In genomic region chrX:9640690-9641149, dm6 we compare ENCODE assay signal across 5 fruit fly cellular contexts.
TF ChIP-seq lines count a peak whose summit lies in the region.

No protein-coding gene starts in this region.

- TF ChIP-seq CTCF in whole organism, embryonic (GFP tag; optimal IDR thresholded peaks at IDR 0.05; lab: Kevin White, UChicago): peak; percentile 68

TF ChIP-seq in whole organism, adult, 20 proteins besides CTCF, POLR2A, EP300 and RAD21 (continues in another document):
- TF ChIP-seq Hr96 (GFP tag; optimal IDR thresholded peaks at IDR 0.05; lab: Kevin White, UChicago): peak; percentile 98
- peak; percentile 99 for TF ChIP-seq bab1 (GFP tag; optimal IDR thresholded peaks at IDR 0.05; lab: Kevin White, UChicago)
- peak; percentile 93 for TF ChIP-seq Mnt (GFP tag; optimal IDR thresholded peaks at IDR 0.05; lab: Kevin White, UChicago)
- TF ChIP-seq cnc (optimal IDR thresholded peaks at IDR 0.05; lab: Kevin White, UChicago): no peak
- peak; percentile 86 for TF ChIP-seq Clk (GFP tag; optimal IDR thresholded peaks at IDR 0.05; lab: Kevin White, UChicago)
- peak; percentile 99 for TF ChIP-seq CG11617 (GFP tag; optimal IDR thresholded peaks at IDR 0.05; lab: Kevin White, UChicago)
- TF ChIP-seq pad (GFP tag; optimal IDR thresholded peaks at IDR 0.05; lab: Kevin White, UChicago): peak; percentile 89
- peak; percentile 96 for TF ChIP-seq CG7045 (GFP tag; optimal IDR thresholded peaks at IDR 0.05; lab: Kevin White, UChicago)
- TF ChIP-seq CG14711 (tag; optimal IDR thresholded peaks at IDR 0.05; lab: Kevin White, UChicago): peak; percentile 97
- TF ChIP-seq CG5204 (GFP tag; optimal IDR thresholded peaks at IDR 0.05; lab: Kevin White, UChicago): peak; percentile 96
- peak; percentile 97 for TF ChIP-seq CG12768 (GFP tag; optimal IDR thresholded peaks at IDR 0.05; lab: Kevin White, UChicago)
- TF ChIP-seq CG1620 (GFP tag; optimal IDR thresholded peaks at IDR 0.05; lab: Kevin White, UChicago): peak; percentile 95
- TF ChIP-seq toe (GFP tag; optimal IDR thresholded peaks at IDR 0.05; lab: Kevin White, UChicago): peak; percentile 92
- peak; percentile 88 for TF ChIP-seq ovo (GFP tag; optimal IDR thresholded peaks at IDR 0.05; lab: Kevin White, UChicago)
- peak; percentile 99 for TF ChIP-seq CG7101 (tag; optimal IDR thresholded peaks at IDR 0.05; lab: Kevin White, UChicago)
- TF ChIP-seq CG33017 (tag; optimal IDR thresholded peaks at IDR 0.05; lab: Kevin White, UChicago): peak; percentile 99
- peak; percentile 92 for TF ChIP-seq tj (GFP tag; optimal IDR thresholded peaks at IDR 0.05; lab: Kevin White, UChicago)
- peak; percentile 85 for TF ChIP-seq cic (GFP tag; optimal IDR thresholded peaks at IDR 0.05; lab: Kevin White, UChicago)

TF ChIP-seq in whole organism, embryonic, 481 proteins besides CTCF, POLR2A, EP300 and RAD21 (continues in another document):
- TF ChIP-seq dan (GFP tag; IDR thresholded peaks at IDR 0.05; lab: Robert Waterston, UW) (no peak), CG12299 (tag; optimal IDR thresholded peaks at IDR 0.05; lab: Kevin White, UChicago) (peak; percentile 99), CG2129 (GFP tag; IDR thresholded peaks at IDR 0.05; lab: Robert Waterston, UW; ENCODE audit: partially characterized antibody) (no peak), Ets65A (GFP tag; lab: Kevin White, UChicago) (peak; percentile 98), Asciz (GFP tag; optimal IDR thresholded peaks at IDR 0.05; lab: Kevin White, UChicago) (peak; percentile 98), Hr51 (GFP tag; optimal IDR thresholded peaks at IDR 0.05; lab: Kevin White, UChicago) (peak; percentile 91 to 99), tup (GFP tag; optimal IDR thresholded peaks at IDR 0.05; lab: Kevin White, UChicago) (peak; percentile 91), CG8388 (GFP tag; optimal IDR thresholded peaks at IDR 0.05; lab: Kevin White, UChicago) (peak; percentile 94), gfzf (GFP tag; optimal IDR thresholded peaks at IDR 0.05; lab: Kevin White, UChicago) (peak; percentile 14), da (GFP tag; optimal IDR thresholded peaks at IDR 0.05; lab: Kevin White, UChicago) (peak; percentile 81), ci (GFP tag; IDR thresholded peaks at IDR 0.05; lab: Robert Waterston, UW) (peak; percentile 98), ara (GFP tag; IDR thresholded peaks at IDR 0.05; lab: Robert Waterston, UW) (peak; percentile 89), CG17829 (tag; optimal IDR thresholded peaks at IDR 0.05; lab: Kevin White, UChicago) (peak; percentile 97), Side (GFP tag; optimal IDR thresholded peaks at IDR 0.05; lab: Kevin White, UChicago) (peak; percentile 97), corto (GFP tag; optimal IDR thresholded peaks at IDR 0.05; lab: Kevin White, UChicago) (peak; percentile 67), CG4820 (GFP tag; optimal IDR thresholded peaks at IDR 0.05; lab: Kevin White, UChicago) (peak; percentile 99), B-H2 (GFP tag; optimal IDR thresholded peaks at IDR 0.05; lab: Kevin White, UChicago) (peak; percentile 99), CG6689 (GFP tag; IDR thresholded peaks at IDR 0.05; lab: Robert Waterston, UW) (peak; percentile 95), CG2120 (GFP tag; optimal IDR thresholded peaks at IDR 0.05; lab: Kevin White, UChicago) (peak; percentile 98)

TF ChIP-seq in whole organism, prepupa, 60 proteins besides CTCF, POLR2A, EP300 and RAD21 (continues in another document):
- peak; percentile 96 for TF ChIP-seq CG8119 (GFP tag; IDR thresholded peaks at IDR 0.05; lab: Robert Waterston, UW)
- peak; percentile 94 for TF ChIP-seq pdm3 (GFP tag; optimal IDR thresholded peaks at IDR 0.05; lab: Kevin White, UChicago)
- TF ChIP-seq CG1621 (tag; optimal IDR thresholded peaks at IDR 0.05; lab: Kevin White, UChicago): peak; percentile 84
- peak; percentile 94 for TF ChIP-seq Lpt (GFP tag; optimal IDR thresholded peaks at IDR 0.05; lab: Kevin White, UChicago)
- peak; percentile 90 for TF ChIP-seq OdsH (GFP tag; optimal IDR thresholded peaks at IDR 0.05; lab: Kevin White, UChicago)
- TF ChIP-seq Blimp-1 (GFP tag; optimal IDR thresholded peaks at IDR 0.05; lab: Kevin White, UChicago): peak; percentile 89
- peak; percentile 98 for TF ChIP-seq CG15336 (GFP tag; IDR thresholded peaks at IDR 0.05; lab: Robert Waterston, UW)
- TF ChIP-seq Eip78C (GFP tag; lab: Kevin White, UChicago): peak; percentile 98
- peak; percentile 88 for TF ChIP-seq acj6 (GFP tag; optimal IDR thresholded peaks at IDR 0.05; lab: Kevin White, UChicago)
- TF ChIP-seq esn (GFP tag; optimal IDR thresholded peaks at IDR 0.05; lab: Kevin White, UChicago): peak; percentile 93
- peak; percentile 74 to 87 for TF ChIP-seq ss (GFP tag; optimal IDR thresholded peaks at IDR 0.05; lab: Kevin White, UChicago)
- peak; percentile 89 for TF ChIP-seq CG31627 (GFP tag; optimal IDR thresholded peaks at IDR 0.05; lab: Kevin White, UChicago)
- peak; percentile 90 for TF ChIP-seq CG4318 (GFP tag; optimal IDR thresholded peaks at IDR 0.05; lab: Kevin White, UChicago)
- TF ChIP-seq CG6792 (GFP tag; optimal IDR thresholded peaks at IDR 0.05; lab: Kevin White, UChicago): peak; percentile 91
- peak; percentile 90 for TF ChIP-seq Gug (GFP tag; IDR thresholded peaks at IDR 0.05; lab: Robert Waterston, UW)
- peak; percentile 90 for TF ChIP-seq vri (GFP tag; optimal IDR thresholded peaks at IDR 0.05; lab: Kevin White, UChicago)
- TF ChIP-seq CG3919 (GFP tag; optimal IDR thresholded peaks at IDR 0.05; lab: Kevin White, UChicago): peak; percentile 93
- peak; percentile 88 for TF ChIP-seq CG11762 (GFP tag; optimal IDR thresholded peaks at IDR 0.05; lab: Kevin White, UChicago; ENCODE audit: insufficient read depth)
- TF ChIP-seq CG11294 (GFP tag; IDR thresholded peaks at IDR 0.05; lab: Robert Waterston, UW): peak; percentile 92

TF ChIP-seq in whole organism, pupa, 21 proteins besides CTCF, POLR2A, EP300 and RAD21:
- peak; percentile 89 for TF ChIP-seq CG15710 (tag; optimal IDR thresholded peaks at IDR 0.05; lab: Kevin White, UChicago)
- peak; percentile 75 for TF ChIP-seq rn (GFP tag; IDR thresholded peaks at IDR 0.05; lab: Robert Waterston, UW)
- peak; percentile 92 for TF ChIP-seq fd96Ca (GFP tag; IDR thresholded peaks at IDR 0.05; lab: Robert Waterston, UW)
- peak; percentile 86 for TF ChIP-seq CG34367 (tag; optimal IDR thresholded peaks at IDR 0.05; lab: Kevin White, UChicago)
- peak; percentile 91 for TF ChIP-seq Pif1B (GFP tag; optimal IDR thresholded peaks at IDR 0.05; lab: Kevin White, UChicago)
- TF ChIP-seq CG4496 (GFP tag; IDR thresholded peaks at IDR 0.05; lab: Robert Waterston, UW): peak; percentile 97
- TF ChIP-seq CG14655 (GFP tag; optimal IDR thresholded peaks at IDR 0.05; lab: Kevin White, UChicago): peak; percentile 86
- TF ChIP-seq EcR (GFP tag; optimal IDR thresholded peaks at IDR 0.05; lab: Kevin White, UChicago): peak; percentile 32
- peak; percentile 97 for TF ChIP-seq Ets98B (GFP tag; IDR thresholded peaks at IDR 0.05; lab: Robert Waterston, UW)
- TF ChIP-seq CG10348 (GFP tag; IDR thresholded peaks at IDR 0.05; lab: Robert Waterston, UW): peak; percentile 56; the same call in 1 of the 2 replicates
- TF ChIP-seq CG8159 (tag; optimal IDR thresholded peaks at IDR 0.05; lab: Kevin White, UChicago): peak; percentile 89
- peak; percentile 93 for TF ChIP-seq Pif1A (GFP tag; optimal IDR thresholded peaks at IDR 0.05; lab: Kevin White, UChicago)
- peak; percentile 89 for TF ChIP-seq CG8301 (tag; optimal IDR thresholded peaks at IDR 0.05; lab: Kevin White, UChicago)
- peak; percentile 77 for TF ChIP-seq gl (tag; optimal IDR thresholded peaks at IDR 0.05; lab: Kevin White, UChicago)
- TF ChIP-seq D1 (tag; optimal IDR thresholded peaks at IDR 0.05; lab: Kevin White, UChicago): peak; percentile 18
- TF ChIP-seq CG12605 (GFP tag; IDR thresholded peaks at IDR 0.05; lab: Robert Waterston, UW): peak; percentile 95
- peak; percentile 96 for TF ChIP-seq CG32121 (GFP tag; IDR thresholded peaks at IDR 0.05; lab: Robert Waterston, UW)
- peak; percentile 92 for TF ChIP-seq Snoo (tag; optimal IDR thresholded peaks at IDR 0.05; lab: Kevin White, UChicago)
- TF ChIP-seq CG9948 (tag; optimal IDR thresholded peaks at IDR 0.05; lab: Kevin White, UChicago): peak; percentile 72
- peak; percentile 80 for TF ChIP-seq CG17806 (tag; optimal IDR thresholded peaks at IDR 0.05; lab: Kevin White, UChicago)
- TF ChIP-seq CG13204 (GFP tag; optimal IDR thresholded peaks at IDR 0.05; lab: Kevin White, UChicago): peak; percentile 65

TF ChIP-seq in whole organism, wandering third instar larva, 38 proteins besides CTCF, POLR2A, EP300 and RAD21 (continues in another document):
- TF ChIP-seq Myc (optimal IDR thresholded peaks at IDR 0.05; lab: Kevin White, UChicago) (no peak), ey (GFP tag; optimal IDR thresholded peaks at IDR 0.05; lab: Kevin White, UChicago) (peak; percentile 89), sv (GFP tag; optimal IDR thresholded peaks at IDR 0.05; lab: Kevin White, UChicago) (peak; percentile 93), Hnf4 (GFP tag; optimal IDR thresholded peaks at IDR 0.05; lab: Kevin White, UChicago) (peak; percentile 89), foxo (GFP tag; optimal IDR thresholded peaks at IDR 0.05; lab: Kevin White, UChicago) (peak; percentile 71 to 94), GATAd (GFP tag; optimal IDR thresholded peaks at IDR 0.05; lab: Kevin White, UChicago) (no peak), HLH106 (tag; optimal IDR thresholded peaks at IDR 0.05; lab: Kevin White, UChicago) (peak; percentile 95), dmrt93B (GFP tag; optimal IDR thresholded peaks at IDR 0.05; lab: Kevin White, UChicago) (peak; percentile 83), CG32264 (GFP tag; optimal IDR thresholded peaks at IDR 0.05; lab: Kevin White, UChicago) (peak; percentile 81), dl (GFP tag; optimal IDR thresholded peaks at IDR 0.05; lab: Kevin White, UChicago; ENCODE audit: insufficient read depth in 1 of 2, partially characterized antibody in 2 of 2) (no peak), brk (GFP tag; optimal IDR thresholded peaks at IDR 0.05; lab: Kevin White, UChicago) (peak; percentile 91), Hr78 (GFP tag; optimal IDR thresholded peaks at IDR 0.05; lab: Kevin White, UChicago) (no peak), fru (GFP tag; optimal IDR thresholded peaks at IDR 0.05; lab: Kevin White, UChicago) (peak; percentile 94), br (GFP tag; optimal IDR thresholded peaks at IDR 0.05; lab: Kevin White, UChicago) (peak; percentile 94), N (GFP tag; optimal IDR thresholded peaks at IDR 0.05; lab: Kevin White, UChicago) (no peak), usp (GFP tag; optimal IDR thresholded peaks at IDR 0.05; lab: Kevin White, UChicago) (no peak), OdsH (GFP tag; optimal IDR thresholded peaks at IDR 0.05; lab: Kevin White, UChicago) (peak; percentile 94), Abd-B (GFP tag; optimal IDR thresholded peaks at IDR 0.05; lab: Kevin White, UChicago) (no peak), sage (GFP tag; optimal IDR thresholded peaks at IDR 0.05; lab: Kevin White, UChicago) (peak; percentile 88), Dif (GFP tag; optimal IDR thresholded peaks at IDR 0.05; lab: Kevin White, UChicago; ENCODE audit: partially characterized antibody) (no peak), pan (optimal IDR thresholded peaks at IDR 0.05; lab: Kevin White, UChicago) (no peak), woc (GFP tag; optimal IDR thresholded peaks at IDR 0.05; lab: Kevin White, UChicago) (peak; percentile 72), Jra (GFP tag; optimal IDR thresholded peaks at IDR 0.05; lab: Kevin White, UChicago) (peak; percentile 77)
